Worm (Caenorhabditis elegans) whole organism, L4 larva: ENCODE data around the gene emg-1.

Experiments used
- Y5F2A.4 ChIP-seq: fragments of 200-800 bp; sonication (Bioruptor generic); optimal IDR thresholded peaks from 2 replicates; lab custom pipeline; 2018; ENCODE audit warnings: mild to moderate bottlenecking, missing genetic modification characterization, missing compliant biosample characterization
- ama-1 ChIP-seq: fragments of 150-350 bp; optimal IDR thresholded peaks from 2 replicates; lab custom pipeline; 2014; ENCODE audit warnings: inconsistent platforms, mixed read lengths
- ces-1 ChIP-seq: fragments of 150-350 bp; sonication (generic microtip); optimal IDR thresholded peaks from 4 replicates; lab custom pipeline; 2014; ENCODE audit warnings: missing biosample characterization, missing genetic modification reagents, missing genetic modification characterization
- egl-43 ChIP-seq: fragments of 200-800 bp; sonication (Bioruptor generic); IDR thresholded peaks from 2 replicates; pipeline ENCODE4 v1.3.6; 2022; ENCODE audit warnings: missing genetic modification reagents, missing genetic modification characterization, missing compliant biosample characterization
- hif-1 ChIP-seq, 2 experiments: sonication (generic microtip); optimal IDR thresholded peaks; 2 replicates each; lab custom pipeline; 2016 to 2017; ENCODE audit warnings: missing compliant biosample characterization in 2 of 2, missing genetic modification characterization in 2 of 2, missing genetic modification reagents in 2 of 2, missing genotype in 2 of 2, mild to moderate bottlenecking in 1 of 2
- lsy-2 ChIP-seq, 2 experiments: fragments of 150-350 bp in 1 of 2; sonication (generic microtip) in 1 of 2; optimal IDR thresholded peaks; 2 replicates each; lab custom pipeline; 2014 to 2017; ENCODE audit warnings: missing biosample characterization in 2 of 2, missing genetic modification characterization in 2 of 2
- mep-1 ChIP-seq: fragments of 150-350 bp; sonication (generic microtip); optimal IDR thresholded peaks from 3 replicates; lab custom pipeline; 2014; ENCODE audit warnings: missing biosample characterization, missing genetic modification characterization
- pha-4 ChIP-seq, 2 experiments: fragments of 150-350 bp in 1 of 2; fragments of 200-800 bp in 1 of 2; sonication (Bioruptor generic) in 1 of 2; IDR thresholded peaks in 1 of 2; optimal IDR thresholded peaks in 1 of 2; 2 replicates each; pipeline versions ENCODE4 v1.3.6 to Lab custom; 2014 to 2022; ENCODE audit warnings: missing genetic modification characterization in 2 of 2, missing genetic modification reagents in 2 of 2, missing biosample characterization in 1 of 2, missing compliant biosample characterization in 1 of 2

DNA sequence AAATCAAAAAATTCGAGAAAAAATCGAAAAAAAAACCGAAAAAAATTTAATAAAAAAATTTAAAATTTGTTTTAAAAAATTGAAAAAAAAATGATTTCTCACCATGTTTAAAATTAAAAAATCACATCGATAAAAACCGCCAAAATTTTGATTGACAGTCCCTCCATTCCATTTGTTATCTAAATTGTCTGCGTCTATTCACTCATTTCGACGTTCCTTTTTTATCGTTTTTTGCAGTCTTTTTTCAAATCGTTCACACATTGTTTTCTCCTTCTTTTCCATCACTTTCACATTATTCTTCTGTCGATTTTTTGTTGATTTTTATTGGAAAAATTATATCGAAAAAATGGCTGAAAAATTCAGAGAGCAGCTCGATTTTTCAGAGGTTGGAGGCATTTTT lies 6.8 kb downstream of the emg-1 start:
- no peak for TF ChIP-seq lsy-2 (tag; optimal IDR thresholded peaks at IDR 0.05; lab: Kevin White, UChicago)
- TF ChIP-seq ces-1 = no peak
- TF ChIP-seq hif-1 (tag; optimal IDR thresholded peaks at IDR 0.05; lab: Kevin White, UChicago) = no peak
- no peak for TF ChIP-seq ama-1
- TF ChIP-seq pha-4 (GFP tag; IDR thresholded peaks at IDR 0.05; lab: Robert Waterston, UW) = no peak
- TF ChIP-seq pha-4 (tag; optimal IDR thresholded peaks at IDR 0.05; lab: Kevin White, UChicago) = no peak
- TF ChIP-seq Y5F2A.4 (GFP tag; lab: Kevin White, UChicago) = no peak
- no peak for TF ChIP-seq egl-43 (GFP tag; lab: Robert Waterston, UW)
- no peak for TF ChIP-seq mep-1 (tag; lab: Kevin White, UChicago)
